Fruit fly (Drosophila melanogaster) Kc167 (cell line): Measurements from ENCODE around the gene CG14401.

Source experiments
- Myc ChIP-seq: fragments of >200 bp; optimal IDR thresholded peaks from 2 replicates; lab custom pipeline; 2017; ENCODE audit warnings: missing external identifiers
- Sin3A ChIP-seq: fragments of >200 bp; optimal IDR thresholded peaks from 2 replicates; lab custom pipeline; 2018; ENCODE audit warnings: missing external identifiers
- h ChIP-seq: fragments of >200 bp; optimal IDR thresholded peaks from 3 replicates; lab custom pipeline; 2018; ENCODE audit warnings: missing external identifiers
- insv ChIP-seq: fragments of >200 bp; optimal IDR thresholded peaks from 3 replicates; lab custom pipeline; 2018; ENCODE audit warnings: missing external identifiers
- psq ChIP-seq: fragments of >200 bp; optimal IDR thresholded peaks from 2 replicates; lab custom pipeline; 2017; ENCODE audit warnings: missing external identifiers
- ttk ChIP-seq: sonication (Bioruptor generic); optimal IDR thresholded peaks from 2 replicates; lab custom pipeline; 2017; ENCODE audit warnings: missing external identifiers

CG14401 gene

DNA sequence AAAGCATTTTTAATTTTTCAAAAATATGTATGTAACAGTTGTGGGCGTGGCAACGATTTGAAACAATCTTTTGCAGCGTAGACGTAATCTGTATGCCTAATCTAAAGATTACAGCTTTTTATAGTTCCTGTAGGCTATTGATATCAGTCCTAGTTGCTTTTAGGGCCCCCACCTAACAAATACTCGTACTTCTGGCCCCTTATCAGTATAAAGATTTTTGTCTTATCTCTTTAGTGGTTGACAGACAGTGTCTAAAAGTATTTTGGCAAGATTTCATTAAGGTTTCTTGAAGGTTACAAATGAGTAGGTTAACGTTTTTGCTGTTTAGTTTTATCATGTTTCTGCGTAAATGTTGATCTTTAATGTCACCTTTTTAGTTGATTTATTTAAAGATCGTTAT, 41.0 kb upstream of the CG14401 start:
- no peak for TF ChIP-seq ttk (lab: Kevin White, UChicago)
- no peak for TF ChIP-seq psq (lab: Kevin White, UChicago)
- no peak for TF ChIP-seq h (lab: Kevin White, UChicago)
- TF ChIP-seq Sin3A (lab: Kevin White, UChicago) = no peak

- TF ChIP-seq insv (lab: Kevin White, UChicago) (no peak), h (lab: Kevin White, UChicago) (no peak)
Measured at dm6 chr2L:20829309-20829708, 40.3 kb upstream of the CG14401 start, which contains the start of gene CG31673. Gene CG31673, plus strand, starts transcription at chr2L:20829609.

dm6 chr2L:20829755-20830396, 39.8 kb upstream of the CG14401 start:
- no peak for TF ChIP-seq ttk (lab: Kevin White, UChicago)
- no peak for TF ChIP-seq Myc
- no peak for TF ChIP-seq psq (lab: Kevin White, UChicago)
- no peak for TF ChIP-seq Sin3A (lab: Kevin White, UChicago)

DNA sequence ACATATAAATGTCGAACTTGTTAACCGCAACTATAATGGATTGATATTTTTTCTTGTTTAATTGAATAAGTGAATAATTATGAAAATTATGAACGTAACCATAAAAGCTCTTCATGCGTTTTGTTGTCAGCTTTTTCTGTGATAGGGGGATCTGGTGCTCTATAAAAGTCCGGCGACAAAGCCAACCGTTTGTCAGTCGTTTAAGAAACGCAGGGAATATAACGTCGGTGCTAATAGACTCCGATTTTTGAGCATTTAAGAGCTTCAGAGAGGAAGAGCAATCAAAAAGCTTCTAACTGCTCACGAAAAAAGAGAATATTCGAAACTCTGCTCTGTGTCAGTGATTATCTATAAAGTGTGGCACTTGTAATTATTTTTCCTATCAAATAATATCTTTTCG, 38.6 kb upstream of the CG14401 start, which contains the start of gene CG31674:
CG31674 (plus strand) TSS at position 203 of the 400 bp plus-strand sequence.
- TF ChIP-seq ttk (lab: Kevin White, UChicago) = no peak
- TF ChIP-seq insv (lab: Kevin White, UChicago) = no peak
- no peak for TF ChIP-seq Sin3A (lab: Kevin White, UChicago)
- TF ChIP-seq psq (lab: Kevin White, UChicago) = no peak
- no peak for TF ChIP-seq h (lab: Kevin White, UChicago)
- no peak for TF ChIP-seq Myc

dm6 chr2L:20835501-20835900, 34.2 kb upstream of the CG14401 start, which contains the start of gene Oseg5:
Gene Oseg5, minus strand, starts transcription at chr2L:20835840.
- TF ChIP-seq ttk (lab: Kevin White, UChicago) (no peak), insv (lab: Kevin White, UChicago) (no peak), Myc (no peak), h (lab: Kevin White, UChicago) (no peak)

- TF ChIP-seq ttk (lab: Kevin White, UChicago) (no peak), psq (lab: Kevin White, UChicago) (no peak), Myc (no peak), insv (lab: Kevin White, UChicago) (no peak), Sin3A (lab: Kevin White, UChicago) (no peak), h (lab: Kevin White, UChicago) (no peak)
Measured at dm6 chr2L:20837885-20838284, 31.8 kb upstream of the CG14401 start, which contains the start of gene Spn38F. Gene Spn38F, minus strand, starts transcription at chr2L:20837985.

dm6 chr2L:20840006-20840405, 29.6 kb upstream of the CG14401 start:
- TF ChIP-seq ttk (lab: Kevin White, UChicago) (no peak), Sin3A (lab: Kevin White, UChicago) (no peak), insv (lab: Kevin White, UChicago) (no peak), Myc (no peak), h (lab: Kevin White, UChicago) (no peak), psq (lab: Kevin White, UChicago) (no peak)

DNA sequence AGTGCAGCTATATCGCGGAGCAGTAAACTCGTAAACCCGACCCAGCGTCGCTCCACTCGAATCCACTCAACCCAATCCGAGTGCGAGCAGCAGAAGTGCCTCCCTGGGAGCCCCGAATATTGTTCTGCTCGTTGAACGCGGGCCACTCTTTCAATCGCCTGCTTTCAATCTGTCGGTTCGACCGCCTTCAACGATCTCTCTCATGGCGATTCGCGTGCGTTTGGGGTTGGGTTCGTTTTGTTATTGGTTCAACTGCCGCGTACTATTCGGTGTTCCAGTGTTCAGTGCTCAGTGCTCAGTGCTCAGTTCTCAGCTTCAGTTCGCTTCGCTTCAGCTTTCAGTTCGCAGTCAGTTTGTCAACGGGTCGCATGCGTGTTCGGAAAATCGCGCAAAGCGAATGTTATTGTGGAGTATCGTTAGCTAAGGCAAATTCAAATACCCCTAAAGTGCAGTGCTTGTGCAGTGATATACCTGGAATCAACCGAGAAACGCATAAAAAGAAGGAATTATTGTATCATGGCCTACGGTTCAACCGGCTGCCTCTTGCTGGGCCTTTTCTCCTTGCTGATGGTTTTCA, 29.1 kb upstream of the CG14401 start, which contains the start of gene CG31676:
CG31676 (plus strand) TSS at position 289 of the 577 bp plus-strand sequence.
- TF ChIP-seq Myc = no peak
- TF ChIP-seq Sin3A (lab: Kevin White, UChicago) = no peak
- TF ChIP-seq insv (lab: Kevin White, UChicago) = no peak
- no peak for TF ChIP-seq h (lab: Kevin White, UChicago)
- no peak for TF ChIP-seq ttk (lab: Kevin White, UChicago)
- TF ChIP-seq psq (lab: Kevin White, UChicago) = no peak

dm6 chr2L:20844381-20844780, 25.3 kb upstream of the CG14401 start:
- TF ChIP-seq insv (lab: Kevin White, UChicago) (no peak), Myc (no peak), h (lab: Kevin White, UChicago) (no peak), psq (lab: Kevin White, UChicago) (no peak), ttk (lab: Kevin White, UChicago) (no peak), Sin3A (lab: Kevin White, UChicago) (no peak)

DNA sequence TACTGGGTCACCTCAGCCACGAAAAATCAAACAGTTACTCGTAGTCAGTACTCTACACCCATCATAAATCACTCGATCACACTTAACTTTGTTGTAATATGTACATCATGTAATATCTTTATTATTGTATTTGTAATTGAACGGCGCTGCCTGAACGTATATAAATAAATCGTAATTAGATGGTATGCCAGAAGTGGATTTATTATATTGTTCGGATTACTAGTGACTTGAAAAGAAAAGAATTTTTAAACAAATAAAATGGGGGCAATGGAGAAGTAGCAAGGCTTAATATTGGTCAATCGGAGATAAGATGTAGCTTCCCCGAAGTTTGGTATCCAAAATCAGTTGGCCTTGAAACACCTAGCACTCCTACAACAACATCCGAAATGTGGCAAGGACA, 20.7 kb upstream of the CG14401 start, which contains the start of gene CG14402:
CG14402 (plus strand) TSS at position 301 of the 400 bp plus-strand sequence.
- TF ChIP-seq ttk (lab: Kevin White, UChicago) (no peak), psq (lab: Kevin White, UChicago) (no peak), Myc (no peak), Sin3A (lab: Kevin White, UChicago) (no peak), h (lab: Kevin White, UChicago) (no peak), insv (lab: Kevin White, UChicago) (no peak)

- no peak for TF ChIP-seq Myc
- no peak for TF ChIP-seq psq (lab: Kevin White, UChicago)
Measured at dm6 chr2L:20851592-20851991, 18.1 kb upstream of the CG14401 start.

dm6 chr2L:20852092-20852628, 17.5 kb upstream of the CG14401 start, which contains the start of gene twit:
Gene twit, plus strand, starts transcription at chr2L:20852578.
- TF ChIP-seq psq (lab: Kevin White, UChicago) (no peak), insv (lab: Kevin White, UChicago) (no peak), ttk (lab: Kevin White, UChicago) (no peak), Sin3A (lab: Kevin White, UChicago) (no peak), h (lab: Kevin White, UChicago) (no peak), Myc (no peak)
